Fruit fly (Drosophila melanogaster) whole organism, prepupa: ENCODE results near the gene GstD2.
A peak's percentile ranks its signal among the peaks of the same experiment; 100 is the strongest.

Experiments used
- Blimp-1 ChIP-seq: fragments of 200-800 bp; sonication (Bioruptor generic); optimal IDR thresholded peaks from 3 replicates; lab custom pipeline; 2017; ENCODE audit warnings: missing biosample characterization, missing genetic modification characterization, mild to moderate bottlenecking, moderate library complexity, missing genetic modification reagents
- CG10631 ChIP-seq: fragments of 200-800 bp; sonication (Bioruptor generic); optimal IDR thresholded peaks from 2 replicates; lab custom pipeline; 2016; ENCODE audit warnings: missing biosample characterization, missing genetic modification characterization
- CG6792 ChIP-seq: fragments of 200-800 bp; sonication (Bioruptor generic); optimal IDR thresholded peaks from 3 replicates; lab custom pipeline; 2016; ENCODE audit warnings: missing biosample characterization, missing genetic modification characterization
- Eip93F ChIP-seq: fragments of 200-800 bp; sonication (Bioruptor generic); optimal IDR thresholded peaks from 2 replicates; lab custom pipeline; 2016; ENCODE audit warnings: missing biosample characterization, mild to moderate bottlenecking, missing genetic modification characterization
- Hr4 ChIP-seq: fragments of 200-800 bp; sonication (Bioruptor generic); optimal IDR thresholded peaks from 3 replicates; lab custom pipeline; 2016; ENCODE audit warnings: missing biosample characterization, missing genetic modification characterization
- OdsH ChIP-seq: fragments of 200-800 bp; sonication (Bioruptor generic); optimal IDR thresholded peaks from 3 replicates; lab custom pipeline; 2016; ENCODE audit warnings: missing biosample characterization, missing genetic modification characterization
- Sox14 ChIP-seq: fragments of 200-800 bp; sonication (Bioruptor generic); optimal IDR thresholded peaks from 3 replicates; lab custom pipeline; 2016; ENCODE audit warnings: missing biosample characterization, missing genetic modification characterization
- acj6 ChIP-seq: fragments of 200-800 bp; sonication (Bioruptor generic); optimal IDR thresholded peaks from 3 replicates; lab custom pipeline; 2016; ENCODE audit warnings: missing biosample characterization, missing genetic modification characterization
- fd59A ChIP-seq: fragments of 200-800 bp; sonication (Bioruptor generic); optimal IDR thresholded peaks from 2 replicates; lab custom pipeline; 2017; ENCODE audit warnings: missing biosample characterization, mild to moderate bottlenecking, missing genetic modification characterization, missing genetic modification reagents

dm6 chr3R:12344914-12345549 lies 26.7 kb upstream of the GstD2 start:
- TF ChIP-seq Sox14 (no peak), acj6 (GFP tag; lab: Kevin White, UChicago) (no peak), Blimp-1 (GFP tag; lab: Kevin White, UChicago) (peak; percentile 15), Hr4 (no peak), CG6792 (GFP tag; lab: Kevin White, UChicago) (no peak), OdsH (GFP tag; lab: Kevin White, UChicago) (no peak), fd59A (GFP tag; lab: Kevin White, UChicago) (no peak), CG10631 (GFP tag; lab: Kevin White, UChicago) (no peak), Eip93F (GFP tag; lab: Kevin White, UChicago) (no peak)
